Fruit fly (Drosophila melanogaster) whole organism, embryonic: ENCODE results near the gene lilli.

Experiments used
- Adf1 ChIP-seq: fragments of 200-800 bp; sonication (Bioruptor generic); IDR thresholded peaks from 2 replicates; pipeline ENCODE4 v1.3.6; 2022; ENCODE audit warnings: missing biosample characterization, missing genetic modification characterization
- BtbVII ChIP-seq: fragments of 200-800 bp; sonication (Bioruptor generic); optimal IDR thresholded peaks from 3 replicates; lab custom pipeline; 2017; ENCODE audit warnings: missing biosample characterization, mild to moderate bottlenecking, missing genetic modification characterization
- Bteb2 ChIP-seq: fragments of 200-800 bp; sonication (Bioruptor generic); optimal IDR thresholded peaks from 2 replicates; lab custom pipeline; 2016; ENCODE audit warnings: missing biosample characterization, missing genetic modification characterization
- CG10267 ChIP-seq: fragments of 200-800 bp; sonication (Bioruptor generic); optimal IDR thresholded peaks from 2 replicates; lab custom pipeline; 2018; ENCODE audit warnings: missing biosample characterization, mild to moderate bottlenecking, missing genetic modification characterization, moderate library complexity
- CG11085 ChIP-seq: fragments of 200-800 bp; sonication (Bioruptor generic); IDR thresholded peaks from 2 replicates; pipeline ENCODE4 v1.3.6; 2022; ENCODE audit warnings: missing biosample characterization, missing genetic modification characterization
- CG11723 ChIP-seq: fragments of 200-800 bp; sonication (Bioruptor generic); optimal IDR thresholded peaks from 2 replicates; lab custom pipeline; 2017; ENCODE audit warnings: missing biosample characterization, mild to moderate bottlenecking, missing genetic modification characterization
- CG12155 ChIP-seq: fragments of 200-800 bp; sonication (Bioruptor generic); optimal IDR thresholded peaks from 3 replicates; lab custom pipeline; 2016; ENCODE audit warnings: missing biosample characterization, missing genetic modification characterization
- CG12236 ChIP-seq: fragments of 200-800 bp; sonication (Bioruptor generic); optimal IDR thresholded peaks from 2 replicates; lab custom pipeline; 2016; ENCODE audit warnings: missing biosample characterization, missing genetic modification characterization
- CG1233 ChIP-seq: fragments of 200-800 bp; sonication (Bioruptor generic); optimal IDR thresholded peaks from 4 replicates; lab custom pipeline; 2018; ENCODE audit warnings: missing biosample characterization, mild to moderate bottlenecking, missing genetic modification characterization
- CG12769 ChIP-seq: fragments of 200-800 bp; sonication (Bioruptor generic); optimal IDR thresholded peaks from 2 replicates; lab custom pipeline; 2019; ENCODE audit warnings: missing biosample characterization, mild to moderate bottlenecking, missing genetic modification characterization, moderate library complexity
- CG14050 ChIP-seq: fragments of 200-800 bp; sonication (Bioruptor generic); IDR thresholded peaks from 3 replicates; pipeline ENCODE4 v1.3.6; 2022; ENCODE audit warnings: missing biosample characterization, missing genetic modification characterization
- CG17568 ChIP-seq: fragments of 200-800 bp; sonication (Bioruptor generic); optimal IDR thresholded peaks from 2 replicates; lab custom pipeline; 2018; ENCODE audit warnings: missing biosample characterization, mild to moderate bottlenecking, missing genetic modification characterization, moderate library complexity
- CG18011 ChIP-seq: fragments of 200-800 bp; sonication (Bioruptor generic); optimal IDR thresholded peaks from 2 replicates; lab custom pipeline; 2017; ENCODE audit warnings: missing biosample characterization, missing genetic modification characterization, mild to moderate bottlenecking, moderate library complexity, missing genotype
- CG30020 ChIP-seq: fragments of 200-800 bp; optimal IDR thresholded peaks from 2 replicates; lab custom pipeline; 2019; ENCODE audit warnings: missing biosample characterization, mild to moderate bottlenecking, missing genetic modification characterization, moderate library complexity
- CG34422 ChIP-seq: fragments of 200-800 bp; sonication (Bioruptor generic); IDR thresholded peaks from 3 replicates; pipeline ENCODE4 v1.3.6; 2022; ENCODE audit warnings: missing biosample characterization, missing genetic modification characterization
- CG4820 ChIP-seq: fragments of 200-800 bp; sonication (Bioruptor generic); optimal IDR thresholded peaks from 3 replicates; lab custom pipeline; 2016; ENCODE audit warnings: missing biosample characterization, missing genetic modification characterization
- CG6765 ChIP-seq: fragments of 200-800 bp; sonication (Bioruptor generic); optimal IDR thresholded peaks from 3 replicates; lab custom pipeline; 2017; ENCODE audit warnings: missing biosample characterization, mild to moderate bottlenecking, missing genetic modification characterization
- CG9609 ChIP-seq: fragments of 200-800 bp; sonication (Bioruptor generic); optimal IDR thresholded peaks from 3 replicates; lab custom pipeline; 2016; ENCODE audit warnings: missing biosample characterization, missing genetic modification characterization
- CkIIα-i1 ChIP-seq: fragments of 200-800 bp; sonication (Bioruptor generic); IDR thresholded peaks from 2 replicates; pipeline ENCODE4 v1.3.6; 2022; ENCODE audit warnings: missing biosample characterization, missing genetic modification characterization
- D ChIP-seq, 2 experiments: fragments of 200-800 bp in 1 of 2; fragments of >200 bp in 1 of 2; sonication (Bioruptor generic) in 1 of 2; optimal IDR thresholded peaks; 2 replicates in 1 of 2; 3 replicates in 1 of 2; lab custom pipeline; 2017; ENCODE audit warnings: mild to moderate bottlenecking in 1 of 2, missing biosample characterization in 1 of 2, missing genetic modification characterization in 1 of 2, missing genetic modification reagents in 1 of 2
- D19A ChIP-seq: fragments of 200-800 bp; optimal IDR thresholded peaks from 3 replicates; lab custom pipeline; 2019; ENCODE audit warnings: missing biosample characterization, mild to moderate bottlenecking, missing genetic modification characterization, moderate library complexity
- Dfd ChIP-seq, 2 experiments: fragments of >200 bp; optimal IDR thresholded peaks; 2 replicates each; lab custom pipeline; 2017; ENCODE audit warnings: missing biosample characterization in 2 of 2, missing genetic modification characterization in 2 of 2
- Fer3 ChIP-seq: fragments of 200-800 bp; sonication (Bioruptor generic); optimal IDR thresholded peaks from 2 replicates; lab custom pipeline; 2018; ENCODE audit warnings: missing biosample characterization, mild to moderate bottlenecking, missing genetic modification characterization, moderate library complexity
- H15 ChIP-seq: fragments of 200-800 bp; sonication (Bioruptor generic); IDR thresholded peaks from 3 replicates; pipeline ENCODE4 v1.3.6; 2022; ENCODE audit warnings: missing biosample characterization, missing genetic modification characterization
- Hey ChIP-seq: fragments of 200-800 bp; sonication (Bioruptor generic); optimal IDR thresholded peaks from 3 replicates; lab custom pipeline; 2018; ENCODE audit warnings: missing biosample characterization, mild to moderate bottlenecking, missing genetic modification characterization
- Meics ChIP-seq: fragments of 200-800 bp; sonication (Bioruptor generic); optimal IDR thresholded peaks from 2 replicates; lab custom pipeline; 2017; ENCODE audit warnings: missing biosample characterization, mild to moderate bottlenecking, missing genetic modification characterization
- NC2β ChIP-seq: fragments of 200-800 bp; sonication (Bioruptor generic); optimal IDR thresholded peaks from 2 replicates; lab custom pipeline; 2016; ENCODE audit warnings: missing biosample characterization, missing genetic modification characterization
- Nf-YB ChIP-seq: fragments of 200-800 bp; sonication (Bioruptor generic); optimal IDR thresholded peaks from 3 replicates; lab custom pipeline; 2019; ENCODE audit warnings: missing biosample characterization, mild to moderate bottlenecking, missing genetic modification characterization, moderate library complexity
- Nf-YC ChIP-seq: fragments of 200-800 bp; optimal IDR thresholded peaks from 3 replicates; lab custom pipeline; 2019; ENCODE audit warnings: missing biosample characterization, mild to moderate bottlenecking, missing genetic modification characterization, moderate library complexity
- Pdp1 ChIP-seq, 2 experiments: fragments of 200-800 bp; sonication (Bioruptor generic); optimal IDR thresholded peaks; 3 replicates each; lab custom pipeline; 2016; ENCODE audit warnings: missing biosample characterization in 2 of 2, missing genetic modification characterization in 2 of 2, mild to moderate bottlenecking in 1 of 2, moderate library complexity in 1 of 2
- Rx ChIP-seq: fragments of 200-800 bp; sonication (Bioruptor generic); IDR thresholded peaks from 2 replicates; pipeline ENCODE4 v1.3.6; 2022; ENCODE audit warnings: missing biosample characterization, missing genetic modification characterization
- Usf ChIP-seq: fragments of 200-800 bp; sonication (Bioruptor generic); optimal IDR thresholded peaks from 2 replicates; lab custom pipeline; 2017; ENCODE audit warnings: missing genotype, missing biosample characterization, missing genetic modification characterization
- Xbp1 ChIP-seq: fragments of 200-800 bp; sonication (Bioruptor generic); optimal IDR thresholded peaks from 3 replicates; lab custom pipeline; 2016; ENCODE audit warnings: missing biosample characterization, mild to moderate bottlenecking, missing genetic modification characterization
- bab2 ChIP-seq: fragments of 200-800 bp; sonication (Bioruptor generic); optimal IDR thresholded peaks from 2 replicates; lab custom pipeline; 2016; ENCODE audit warnings: missing biosample characterization, missing genetic modification characterization
- bowl ChIP-seq: fragments of 200-800 bp; sonication (Bioruptor generic); IDR thresholded peaks from 2 replicates; pipeline ENCODE4 v1.3.6; 2022; ENCODE audit warnings: missing biosample characterization, missing genetic modification characterization
- cg ChIP-seq: fragments of 200-800 bp; sonication (Bioruptor generic); optimal IDR thresholded peaks from 3 replicates; lab custom pipeline; 2019; ENCODE audit warnings: missing biosample characterization, mild to moderate bottlenecking, missing genetic modification characterization, moderate library complexity
- dysf ChIP-seq: fragments of 200-800 bp; sonication (Bioruptor generic); IDR thresholded peaks from 3 replicates; pipeline ENCODE4 v1.3.6; 2022; ENCODE audit warnings: missing biosample characterization, missing genetic modification characterization
- eyg ChIP-seq: fragments of 200-800 bp; sonication (Bioruptor generic); optimal IDR thresholded peaks from 3 replicates; lab custom pipeline; 2016; ENCODE audit warnings: missing biosample characterization, missing genetic modification characterization
- gro ChIP-seq: fragments of 200-800 bp; sonication (Bioruptor generic); optimal IDR thresholded peaks from 2 replicates; lab custom pipeline; 2016; ENCODE audit warnings: missing biosample characterization, missing genetic modification characterization
- h ChIP-seq: fragments of >200 bp; optimal IDR thresholded peaks from 2 replicates; lab custom pipeline; 2017
- her ChIP-seq: fragments of 200-800 bp; sonication (Bioruptor generic); optimal IDR thresholded peaks from 2 replicates; lab custom pipeline; 2016; ENCODE audit warnings: missing biosample characterization, missing genetic modification characterization
- insv ChIP-seq, 2 experiments: fragments of 200-800 bp; sonication (Bioruptor generic); optimal IDR thresholded peaks; 3 replicates each; lab custom pipeline; 2016 to 2018; ENCODE audit warnings: missing biosample characterization in 2 of 2, missing genetic modification characterization in 2 of 2
- pros ChIP-seq: fragments of 200-800 bp; sonication (Bioruptor generic); optimal IDR thresholded peaks from 3 replicates; lab custom pipeline; 2019; ENCODE audit warnings: missing biosample characterization, mild to moderate bottlenecking, missing genetic modification characterization, moderate library complexity
- pum ChIP-seq: fragments of 200-800 bp; sonication (Bioruptor generic); optimal IDR thresholded peaks from 2 replicates; lab custom pipeline; 2016; ENCODE audit warnings: missing biosample characterization, missing genetic modification characterization
- run ChIP-seq: fragments of 200-800 bp; sonication (Bioruptor generic); optimal IDR thresholded peaks from 3 replicates; lab custom pipeline; 2018; ENCODE audit warnings: missing biosample characterization, mild to moderate bottlenecking, missing genetic modification characterization
- salm ChIP-seq: fragments of 200-800 bp; sonication (Bioruptor generic); optimal IDR thresholded peaks from 2 replicates; lab custom pipeline; 2018; ENCODE audit warnings: missing biosample characterization, mild to moderate bottlenecking, missing genetic modification characterization
- sisA ChIP-seq: fragments of 200-800 bp; sonication (Bioruptor generic); IDR thresholded peaks from 2 replicates; pipeline ENCODE4 v1.3.6; 2022; ENCODE audit warnings: missing biosample characterization, missing genetic modification characterization
- sug ChIP-seq: fragments of 200-800 bp; optimal IDR thresholded peaks from 2 replicates; lab custom pipeline; 2019; ENCODE audit warnings: missing biosample characterization, mild to moderate bottlenecking, missing genetic modification characterization, moderate library complexity
- tap ChIP-seq: fragments of 200-800 bp; optimal IDR thresholded peaks from 3 replicates; lab custom pipeline; 2019; ENCODE audit warnings: missing biosample characterization, mild to moderate bottlenecking, missing genetic modification characterization, moderate library complexity

Gene lilli

DNA sequence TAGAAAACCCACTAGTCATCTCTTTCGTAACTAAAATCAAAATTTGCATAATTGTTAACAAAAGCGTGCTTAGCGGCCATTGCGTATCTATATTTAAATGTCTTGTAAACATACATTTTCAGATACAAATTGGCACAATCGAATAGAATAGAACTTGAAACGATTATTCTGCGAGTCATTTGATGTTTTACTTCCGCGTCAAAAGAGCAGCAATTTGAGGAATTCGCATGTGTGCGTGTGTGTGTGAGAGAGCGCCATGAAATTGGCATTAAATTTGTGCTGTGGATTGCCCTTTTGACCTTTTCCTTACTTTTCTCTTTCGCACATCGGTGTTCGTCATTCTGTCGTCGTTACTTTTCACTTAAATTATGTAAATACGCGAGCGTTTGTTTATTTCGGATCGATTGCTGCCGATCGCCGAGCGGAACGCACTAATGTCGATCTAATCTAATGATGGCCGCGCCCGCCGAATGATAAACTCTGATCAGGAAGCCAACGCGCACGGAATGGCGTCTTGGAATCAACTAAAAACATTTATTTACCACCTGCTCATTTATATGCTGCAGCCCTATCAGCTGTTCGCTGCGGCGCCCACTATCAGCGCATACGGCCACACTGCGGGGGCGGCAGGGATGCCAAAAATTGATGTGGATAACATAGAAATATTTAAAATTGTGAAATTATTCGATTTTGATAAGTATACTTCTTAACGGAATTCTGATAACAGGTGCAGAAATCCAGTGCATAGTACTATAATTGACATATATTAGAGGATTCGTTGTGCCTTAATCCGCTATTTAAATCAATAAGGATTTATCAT is 836 bp upstream of the lilli start (continued):
- no peak for TF ChIP-seq H15 (GFP tag; lab: Robert Waterston, UW)
- no peak for TF ChIP-seq D (optimal IDR thresholded peaks at IDR 0.05; lab: Kevin White, UChicago)
- no peak for TF ChIP-seq D (GFP tag; optimal IDR thresholded peaks at IDR 0.05; lab: Kevin White, UChicago)
- TF ChIP-seq CkIIα-i1 (GFP tag; lab: Robert Waterston, UW) = no peak
- 0 out of 2 replicates have a peak, but pooled peaks have one; percentile 48 for TF ChIP-seq bowl (GFP tag; lab: Robert Waterston, UW)
- TF ChIP-seq run = peak; percentile 20
- TF ChIP-seq tap = no peak
- TF ChIP-seq pros (GFP tag; lab: Kevin White, UChicago) = peak; percentile 21
- peak; percentile 89; the same call in 2 of the 3 replicates for TF ChIP-seq CG34422 (GFP tag; lab: Robert Waterston, UW)
- no peak; the same call in 1 of the 2 replicates for TF ChIP-seq sisA (GFP tag; lab: Robert Waterston, UW)
- TF ChIP-seq her (GFP tag; lab: Kevin White, UChicago) = no peak
- no peak for TF ChIP-seq CG4820
- TF ChIP-seq Fer3 = peak; percentile 42
- peak; percentile 53 for TF ChIP-seq Meics
- no peak for TF ChIP-seq CG18011 (GFP tag; lab: Kevin White, UChicago)
- TF ChIP-seq dysf = peak; percentile 50; the same call in 1 of the 3 replicates
- TF ChIP-seq CG30020 (tag; lab: Kevin White, UChicago) = peak; percentile 32
- no peak for TF ChIP-seq Rx (GFP tag; lab: Robert Waterston, UW)
- no peak for TF ChIP-seq CG1233
- TF ChIP-seq NC2β (GFP tag; lab: Kevin White, UChicago) = no peak
- peak; percentile 22; the same call in 1 of the 3 replicates for TF ChIP-seq CG14050 (GFP tag; lab: Robert Waterston, UW)
- TF ChIP-seq Hey = peak; percentile 31
- no peak for TF ChIP-seq bab2 (GFP tag; lab: Kevin White, UChicago)
- TF ChIP-seq Bteb2 (GFP tag; lab: Kevin White, UChicago) = no peak
- no peak for TF ChIP-seq BtbVII (GFP tag; lab: Kevin White, UChicago)
- TF ChIP-seq gro (GFP tag; lab: Kevin White, UChicago) = peak; percentile 62
- TF ChIP-seq Pdp1 (GFP tag; optimal IDR thresholded peaks at IDR 0.05; lab: Kevin White, UChicago) = peak in 1 of 2 experiments; percentile 14
- TF ChIP-seq D19A (tag; lab: Kevin White, UChicago) = peak; percentile 20
- peak; percentile 48; the same call in 1 of the 2 replicates for TF ChIP-seq CG11085
- TF ChIP-seq insv (GFP tag; optimal IDR thresholded peaks at IDR 0.05; lab: Kevin White, UChicago) = peak in 1 of 2 experiments; percentile 44
- peak; percentile 34 for TF ChIP-seq CG6765 (GFP tag; lab: Kevin White, UChicago)
- TF ChIP-seq Adf1 (GFP tag; lab: Robert Waterston, UW) = peak; percentile 70
- TF ChIP-seq CG11723 (GFP tag; lab: Kevin White, UChicago) = no peak
- no peak for TF ChIP-seq CG12155 (GFP tag; lab: Kevin White, UChicago)
- TF ChIP-seq Xbp1 = no peak
- TF ChIP-seq cg (GFP tag; lab: Kevin White, UChicago) = peak; percentile 69
- no peak for TF ChIP-seq CG17568
- peak; percentile 33 for TF ChIP-seq Nf-YC (tag; lab: Kevin White, UChicago)
- TF ChIP-seq h (lab: Kevin White, UChicago) = no peak
- TF ChIP-seq salm (tag; lab: Kevin White, UChicago) = no peak
- TF ChIP-seq CG12769 = peak; percentile 75
- no peak for TF ChIP-seq Usf (GFP tag; lab: Kevin White, UChicago)
- TF ChIP-seq sug (tag; lab: Kevin White, UChicago) = peak; percentile 74
- TF ChIP-seq pum (GFP tag; lab: Kevin White, UChicago) = no peak
- TF ChIP-seq CG12236 (GFP tag; lab: Kevin White, UChicago) = no peak
- TF ChIP-seq CG10267 (tag; lab: Kevin White, UChicago) = no peak
- TF ChIP-seq CG9609 = no peak
- TF ChIP-seq Nf-YB (GFP tag; lab: Kevin White, UChicago) = no peak
- TF ChIP-seq Dfd (GFP tag; optimal IDR thresholded peaks at IDR 0.05; lab: Kevin White, UChicago) = no peak
- no peak for TF ChIP-seq eyg (GFP tag; lab: Kevin White, UChicago)
